Worm (Caenorhabditis elegans) whole organism, young adult: ENCODE data around the gene T15H9.4.

ENCODE experiments used
- B0336.3 ChIP-seq: fragments of 200-800 bp; sonication (Bioruptor generic); IDR thresholded peaks from 2 replicates; pipeline ENCODE4 v1.3.6; 2022; ENCODE audit warnings: missing genetic modification characterization, missing compliant biosample characterization
- F39B2.1 ChIP-seq: fragments of 200-800 bp; sonication (Bioruptor generic); IDR thresholded peaks from 2 replicates; pipeline ENCODE4 v1.3.6; 2022; ENCODE audit warnings: missing genetic modification reagents, missing genetic modification characterization, missing compliant biosample characterization
- F52B5.7 ChIP-seq: sonication (generic microtip); optimal IDR thresholded peaks from 2 replicates; lab custom pipeline; 2016; ENCODE audit warnings: mild to moderate bottlenecking, missing genetic modification characterization, missing compliant biosample characterization
- F55B11.4 ChIP-seq: sonication (generic microtip); optimal IDR thresholded peaks from 2 replicates; lab custom pipeline; 2016; ENCODE audit warnings: missing compliant biosample characterization, missing genetic modification characterization, borderline replicate concordance; ENCODE audit not compliant: insufficient read depth
- F57A8.1 ChIP-seq: fragments of 200-800 bp; sonication (Bioruptor generic); optimal IDR thresholded peaks from 2 replicates; lab custom pipeline; 2018; ENCODE audit warnings: mild to moderate bottlenecking, missing genetic modification characterization, moderate library complexity, missing compliant biosample characterization
- K11D2.4 ChIP-seq: fragments of 200-800 bp; sonication (Bioruptor generic); IDR thresholded peaks from 2 replicates; pipeline ENCODE4 v1.3.6; 2022; ENCODE audit warnings: missing genetic modification reagents, missing genetic modification characterization, missing compliant biosample characterization
- T26A5.8 ChIP-seq: sonication (generic microtip); optimal IDR thresholded peaks from 2 replicates; lab custom pipeline; 2016; ENCODE audit warnings: missing genetic modification characterization, missing compliant biosample characterization
- Y53F4B.3 ChIP-seq: fragments of 200-800 bp; sonication (Bioruptor generic); IDR thresholded peaks from 2 replicates; pipeline ENCODE4 v1.3.6; 2022; ENCODE audit warnings: missing genetic modification reagents, missing genetic modification characterization, missing compliant biosample characterization
- Y53G8AR.9 ChIP-seq: fragments of 200-800 bp; sonication (Bioruptor generic); conservative IDR thresholded peaks from 2 replicates; pipeline ENCODE4 v1.3.6; 2022; ENCODE audit warnings: missing genetic modification reagents, missing genetic modification characterization, missing compliant biosample characterization
- Y56A3A.18 ChIP-seq: fragments of 200-800 bp; sonication (Bioruptor generic); IDR thresholded peaks from 2 replicates; pipeline ENCODE4 v1.3.6; 2022; ENCODE audit warnings: missing genetic modification reagents, missing genetic modification characterization, missing compliant biosample characterization
- Y79H2A.3 ChIP-seq: fragments of 200-800 bp; sonication (Bioruptor generic); conservative IDR thresholded peaks from 2 replicates; pipeline ENCODE4 v1.3.6; 2022; ENCODE audit warnings: missing genetic modification reagents, missing genetic modification characterization, missing compliant biosample characterization
- ama-1 ChIP-seq, 3 experiments: fragments of 150-350 bp in 1 of 3; sonication (generic microtip) in 2 of 3; optimal IDR thresholded peaks; 2 replicates each; lab custom pipeline; 2014 to 2018; ENCODE audit warnings: missing biosample characterization in 2 of 3, missing genetic modification characterization in 2 of 3, missing genetic modification reagents in 2 of 3
- aptf-3 ChIP-seq: fragments of 200-800 bp; sonication (Bioruptor generic); IDR thresholded peaks from 2 replicates; pipeline ENCODE4 v1.3.6; 2022; ENCODE audit warnings: missing genetic modification characterization, missing compliant biosample characterization
- atf-7 ChIP-seq: sonication (generic microtip); optimal IDR thresholded peaks from 2 replicates; lab custom pipeline; 2017; ENCODE audit warnings: mild to moderate bottlenecking, missing genetic modification characterization, missing compliant biosample characterization
- athp-1 ChIP-seq: sonication (generic microtip); optimal IDR thresholded peaks from 2 replicates; lab custom pipeline; 2017; ENCODE audit warnings: mild to moderate bottlenecking, missing genetic modification characterization, missing compliant biosample characterization
- attf-3 ChIP-seq: fragments of 200-800 bp; sonication (Bioruptor generic); conservative IDR thresholded peaks from 2 replicates; pipeline ENCODE4 v1.3.6; 2022; ENCODE audit warnings: missing genetic modification reagents, missing genetic modification characterization, missing compliant biosample characterization
- bed-2 ChIP-seq: fragments of 200-800 bp; sonication (Bioruptor generic); IDR thresholded peaks from 2 replicates; pipeline ENCODE4 v1.3.6; 2022; ENCODE audit warnings: missing genetic modification reagents, missing genetic modification characterization, missing compliant biosample characterization
- ceh-100 ChIP-seq: fragments of 200-800 bp; sonication (Bioruptor generic); IDR thresholded peaks from 2 replicates; pipeline ENCODE4 v1.3.6; 2022; ENCODE audit warnings: missing genetic modification reagents, missing genetic modification characterization, missing compliant biosample characterization
- ceh-27 ChIP-seq: fragments of 200-800 bp; sonication (Bioruptor generic); optimal IDR thresholded peaks from 2 replicates; lab custom pipeline; 2018; ENCODE audit warnings: mild to moderate bottlenecking, missing genetic modification characterization, moderate library complexity, missing compliant biosample characterization
- ceh-91 ChIP-seq: fragments of 200-800 bp; sonication (Bioruptor generic); IDR thresholded peaks from 2 replicates; pipeline ENCODE4 v1.3.6; 2022; ENCODE audit warnings: missing genetic modification reagents, missing genetic modification characterization, missing compliant biosample characterization
- die-1 ChIP-seq: sonication (generic microtip); optimal IDR thresholded peaks from 2 replicates; lab custom pipeline; 2016; ENCODE audit warnings: missing genotype, mild to moderate bottlenecking, missing genetic modification characterization, missing compliant biosample characterization
- dox-1 ChIP-seq: fragments of 200-800 bp; sonication (Bioruptor generic); IDR thresholded peaks from 2 replicates; pipeline ENCODE4 v1.3.6; 2022; ENCODE audit warnings: missing genetic modification reagents, missing genetic modification characterization, missing compliant biosample characterization
- efl-1 ChIP-seq: fragments of 150-350 bp; optimal IDR thresholded peaks from 2 replicates; lab custom pipeline; 2014; ENCODE audit warnings: missing biosample characterization, missing genetic modification reagents, missing genetic modification characterization
- fkh-3 ChIP-seq: sonication (generic microtip); optimal IDR thresholded peaks from 2 replicates; lab custom pipeline; 2016; ENCODE audit warnings: mild to moderate bottlenecking, missing genetic modification characterization, missing compliant biosample characterization
- hlh-12 ChIP-seq: sonication (generic microtip); optimal IDR thresholded peaks from 2 replicates; lab custom pipeline; 2016; ENCODE audit warnings: missing genetic modification characterization, missing compliant biosample characterization
- lag-1 ChIP-seq: fragments of 200-800 bp; sonication (Bioruptor generic); IDR thresholded peaks from 2 replicates; pipeline ENCODE4 v1.3.6; 2022; ENCODE audit warnings: missing genetic modification reagents, missing genetic modification characterization, missing compliant biosample characterization
- let-526 ChIP-seq: fragments of 200-800 bp; sonication (Bioruptor generic); IDR thresholded peaks from 2 replicates; pipeline ENCODE4 v1.3.6; 2022; ENCODE audit warnings: missing genetic modification reagents, missing genetic modification characterization, missing compliant biosample characterization
- lin-26 ChIP-seq: fragments of 200-800 bp; sonication (Bioruptor generic); IDR thresholded peaks from 2 replicates; pipeline ENCODE4 v1.3.6; 2022; ENCODE audit warnings: missing genetic modification reagents, missing genetic modification characterization, missing compliant biosample characterization
- lir-1 ChIP-seq: fragments of 200-800 bp; sonication (Bioruptor generic); conservative IDR thresholded peaks from 2 replicates; pipeline ENCODE4 v1.3.6; 2022; ENCODE audit warnings: missing genetic modification reagents, missing genetic modification characterization, missing compliant biosample characterization
- lsl-1 ChIP-seq: fragments of 200-800 bp; sonication (Bioruptor generic); optimal IDR thresholded peaks from 2 replicates; lab custom pipeline; 2018; ENCODE audit warnings: mild to moderate bottlenecking, missing genetic modification characterization, moderate library complexity, missing compliant biosample characterization
- lsy-27 ChIP-seq: sonication (generic microtip); optimal IDR thresholded peaks from 2 replicates; lab custom pipeline; 2017; ENCODE audit warnings: missing genetic modification characterization, mild to moderate bottlenecking, missing compliant biosample characterization, antibody characterized with exemption, missing genotype, borderline replicate concordance; ENCODE audit not compliant: insufficient read depth
- madf-3 ChIP-seq: fragments of 200-800 bp; sonication (Bioruptor generic); IDR thresholded peaks from 2 replicates; pipeline ENCODE4 v1.3.6; 2022; ENCODE audit warnings: missing genetic modification reagents, missing genetic modification characterization, missing compliant biosample characterization
- madf-8 ChIP-seq: fragments of 200-800 bp; sonication (Bioruptor generic); conservative IDR thresholded peaks from 2 replicates; pipeline ENCODE4 v1.3.6; 2022; ENCODE audit warnings: missing genetic modification reagents, missing genetic modification characterization, missing compliant biosample characterization
- mel-28 ChIP-seq: sonication (generic microtip); optimal IDR thresholded peaks from 2 replicates; lab custom pipeline; 2016; ENCODE audit warnings: borderline replicate concordance, mild to moderate bottlenecking, missing genetic modification characterization, missing compliant biosample characterization
- nfya-2 ChIP-seq: fragments of 200-800 bp; sonication (Bioruptor generic); IDR thresholded peaks from 2 replicates; pipeline ENCODE4 v1.3.6; 2022; ENCODE audit warnings: missing genetic modification reagents, missing genetic modification characterization, missing compliant biosample characterization
- nhr-179 ChIP-seq: sonication (generic microtip); optimal IDR thresholded peaks from 2 replicates; lab custom pipeline; 2016; ENCODE audit warnings: mild to moderate bottlenecking, missing genetic modification characterization, missing compliant biosample characterization
- snpc-1.1 ChIP-seq: sonication (generic microtip); optimal IDR thresholded peaks from 2 replicates; lab custom pipeline; 2017; ENCODE audit warnings: missing genetic modification characterization, mild to moderate bottlenecking, missing compliant biosample characterization, antibody characterized with exemption, moderate library complexity, missing genotype, missing genetic modification reagents; ENCODE audit not compliant: insufficient read depth
- snpc-1.3 ChIP-seq: sonication (generic microtip); optimal IDR thresholded peaks from 2 replicates; lab custom pipeline; 2017; ENCODE audit warnings: missing genetic modification characterization, mild to moderate bottlenecking, missing compliant biosample characterization, antibody characterized with exemption, moderate library complexity, missing genotype, missing genetic modification reagents; ENCODE audit not compliant: insufficient read depth
- somi-1 ChIP-seq: fragments of 200-800 bp; sonication (Bioruptor generic); optimal IDR thresholded peaks from 2 replicates; lab custom pipeline; 2018; ENCODE audit warnings: mild to moderate bottlenecking, missing genetic modification characterization, missing compliant biosample characterization
- sptf-2 ChIP-seq: fragments of 200-800 bp; sonication (Bioruptor generic); optimal IDR thresholded peaks from 2 replicates; lab custom pipeline; 2018; ENCODE audit warnings: mild to moderate bottlenecking, missing genetic modification characterization, missing compliant biosample characterization
- tbx-9 ChIP-seq: sonication (generic microtip); optimal IDR thresholded peaks from 2 replicates; lab custom pipeline; 2016; ENCODE audit warnings: borderline replicate concordance, missing genetic modification characterization, inconsistent platforms, missing compliant biosample characterization
- unc-130 ChIP-seq: sonication (generic microtip); optimal IDR thresholded peaks from 2 replicates; lab custom pipeline; 2016; ENCODE audit warnings: missing genetic modification reagents, missing genetic modification characterization, missing compliant biosample characterization
- unc-62 ChIP-seq: fragments of 150-350 bp; optimal IDR thresholded peaks from 2 replicates; lab custom pipeline; 2014; ENCODE audit warnings: missing biosample characterization, missing genetic modification reagents, missing genetic modification characterization
- ztf-26 ChIP-seq: sonication (generic microtip); optimal IDR thresholded peaks from 2 replicates; lab custom pipeline; 2017; ENCODE audit warnings: missing genetic modification characterization, missing compliant biosample characterization

T15H9.4 gene

ce11 chrII:9611347-9611923, at the start of gene T15H9.4, which contains the start of gene T15H9.5:
TSS of gene T15H9.4 (plus strand) at chrII:9611873.
TSS of gene T15H9.5 (minus strand) at chrII:9611447.
- TF ChIP-seq ama-1 (optimal IDR thresholded peaks at IDR 0.05; lab: Kevin White, UChicago) (no peak), ama-1 (GFP tag; optimal IDR thresholded peaks at IDR 0.05; lab: Kevin White, UChicago) (no peak), Y56A3A.18 (GFP tag; lab: Robert Waterston, UW) (no peak), snpc-1.1 (tag; lab: Kevin White, UChicago) (no peak), K11D2.4 (GFP tag; lab: Robert Waterston, UW) (no peak), lag-1 (GFP tag; lab: Robert Waterston, UW) (no peak), ceh-91 (no peak), F55B11.4 (tag; lab: Kevin White, UChicago) (no peak), tbx-9 (tag; lab: Kevin White, UChicago) (no peak), F39B2.1 (no peak), die-1 (tag; lab: Kevin White, UChicago) (no peak)

- peak; percentile 68 for TF ChIP-seq ceh-100
- peak; percentile 21 for TF ChIP-seq mel-28
- no peak for TF ChIP-seq lsy-27 (tag; lab: Kevin White, UChicago)
- TF ChIP-seq B0336.3 (GFP tag; lab: Robert Waterston, UW): peak; percentile 50; the same call in 1 of the 2 replicates
- peak; percentile 68 for TF ChIP-seq athp-1 (tag; lab: Kevin White, UChicago)
- peak; percentile 90 for TF ChIP-seq F57A8.1
- 0 out of 2 replicates have a peak, but pooled peaks have one; percentile 32 for TF ChIP-seq madf-8 (GFP tag; lab: Robert Waterston, UW)
- peak; percentile 53 for TF ChIP-seq lsl-1 (GFP tag; lab: Kevin White, UChicago)
- peak; percentile 97 for TF ChIP-seq lin-26 (GFP tag; lab: Robert Waterston, UW)
- TF ChIP-seq unc-62 (GFP tag; lab: Kevin White, UChicago): no peak
- peak; percentile 49 for TF ChIP-seq unc-130
- no peak for TF ChIP-seq aptf-3
- TF ChIP-seq atf-7 (tag; lab: Kevin White, UChicago): peak; percentile 54
- no peak for TF ChIP-seq nfya-2 (GFP tag; lab: Robert Waterston, UW)
- TF ChIP-seq somi-1 (GFP tag; lab: Kevin White, UChicago): peak; percentile 65
- peak; percentile 62 for TF ChIP-seq T26A5.8 (tag; lab: Kevin White, UChicago)
- no peak for TF ChIP-seq hlh-12
- TF ChIP-seq ceh-27 (GFP tag; lab: Kevin White, UChicago): peak; percentile 79
- peak; percentile 72 for TF ChIP-seq attf-3 (GFP tag; lab: Robert Waterston, UW)
- TF ChIP-seq die-1 (tag; lab: Kevin White, UChicago): peak; percentile 90
- TF ChIP-seq efl-1 (GFP tag; lab: Kevin White, UChicago): no peak
- TF ChIP-seq Y53F4B.3 (GFP tag; lab: Robert Waterston, UW): no peak
- no peak for TF ChIP-seq lir-1 (GFP tag; lab: Robert Waterston, UW)
- TF ChIP-seq bed-2 (GFP tag; lab: Robert Waterston, UW): no peak
- TF ChIP-seq madf-3 (GFP tag; lab: Robert Waterston, UW): 0 out of 2 replicates have a peak, but pooled peaks have one; percentile 68
- no peak; the same call in 1 of the 2 replicates for TF ChIP-seq let-526 (GFP tag; lab: Robert Waterston, UW)
- peak; percentile 83 for TF ChIP-seq F52B5.7
- TF ChIP-seq Y56A3A.18 (GFP tag; lab: Robert Waterston, UW): peak; percentile 77; the same call in 1 of the 2 replicates
- peak; percentile 65; the same call in 1 of the 2 replicates for TF ChIP-seq Y53G8AR.9 (GFP tag; lab: Robert Waterston, UW)
- TF ChIP-seq nhr-179 (tag; lab: Kevin White, UChicago): no peak
- 0 out of 2 replicates have a peak, but pooled peaks have one; percentile 51 for TF ChIP-seq Y79H2A.3 (GFP tag; lab: Robert Waterston, UW)
- no peak for TF ChIP-seq ztf-26 (tag; lab: Kevin White, UChicago)
- peak; percentile 83 for TF ChIP-seq dox-1
- peak; percentile 7 for TF ChIP-seq fkh-3 (tag; lab: Kevin White, UChicago)
- no peak for TF ChIP-seq snpc-1.1 (tag; lab: Kevin White, UChicago)
- peak; percentile 55 for TF ChIP-seq snpc-1.3 (tag; lab: Kevin White, UChicago)
- peak; percentile 12 for TF ChIP-seq sptf-2
Observed at ce11 chrII:9566045-9566444, 45.6 kb upstream of the T15H9.4 start.
